Fruit fly (Drosophila melanogaster): Measurements from ENCODE around the gene NSD.

dm6 chr3R:27953890-27954289 lies 16.2 kb upstream of the NSD start, which contains the start of gene CG4951:
- no peak for TF ChIP-seq Sin3A (optimal IDR thresholded peaks at IDR 0.05)
- no peak for TF ChIP-seq ttk (optimal IDR thresholded peaks at IDR 0.05)
- no peak for TF ChIP-seq h (optimal IDR thresholded peaks at IDR 0.05)
- no peak for TF ChIP-seq psq (optimal IDR thresholded peaks at IDR 0.05)
- TF ChIP-seq insv (optimal IDR thresholded peaks at IDR 0.05): no peak
- TF ChIP-seq Myc (optimal IDR thresholded peaks at IDR 0.05): no peak

Data from Kc167 (cell line).